Fruit fly (Drosophila melanogaster) whole organism, embryonic: ENCODE results near the gene Nle.
A peak's percentile ranks its signal among the peaks of the same experiment; 100 is the strongest.

Source experiments
- Atf6 ChIP-seq: fragments of 200-800 bp; sonication (Bioruptor generic); IDR thresholded peaks from 2 replicates; pipeline ENCODE4 v1.3.6; 2022; ENCODE audit warnings: missing biosample characterization, missing genetic modification characterization
- CG11504 ChIP-seq: fragments of 200-800 bp; sonication (Bioruptor generic); optimal IDR thresholded peaks from 3 replicates; lab custom pipeline; 2019; ENCODE audit warnings: missing biosample characterization, mild to moderate bottlenecking, missing genetic modification characterization, moderate library complexity
- CG12219 ChIP-seq: fragments of 200-800 bp; sonication (Bioruptor generic); optimal IDR thresholded peaks from 3 replicates; lab custom pipeline; 2018; ENCODE audit warnings: missing biosample characterization, mild to moderate bottlenecking, missing genetic modification characterization
- CG13123 ChIP-seq: fragments of 200-800 bp; sonication (Bioruptor generic); optimal IDR thresholded peaks from 2 replicates; lab custom pipeline; 2016; ENCODE audit warnings: missing biosample characterization, missing genetic modification characterization
- CG15479 ChIP-seq: fragments of 200-800 bp; sonication (Bioruptor generic); optimal IDR thresholded peaks from 3 replicates; lab custom pipeline; 2019; ENCODE audit warnings: missing biosample characterization, mild to moderate bottlenecking, missing genetic modification characterization, moderate library complexity
- CG17361 ChIP-seq: fragments of 200-800 bp; sonication (Bioruptor generic); IDR thresholded peaks from 3 replicates; pipeline ENCODE4 v1.3.6; 2022; ENCODE audit warnings: missing biosample characterization, missing genetic modification characterization
- CG1792 ChIP-seq: fragments of 200-800 bp; sonication (Bioruptor generic); optimal IDR thresholded peaks from 2 replicates; lab custom pipeline; 2016; ENCODE audit warnings: missing biosample characterization, missing genetic modification characterization
- CG31441 ChIP-seq: fragments of 200-800 bp; sonication (Bioruptor generic); IDR thresholded peaks from 2 replicates; pipeline ENCODE4 v1.3.6; 2022; ENCODE audit warnings: missing biosample characterization, missing genetic modification characterization
- CG32772 ChIP-seq: fragments of 200-800 bp; sonication (Bioruptor generic); IDR thresholded peaks from 2 replicates; pipeline ENCODE4 v1.3.6; 2022; ENCODE audit warnings: missing biosample characterization, missing genetic modification characterization
- CG3995 ChIP-seq: fragments of 200-800 bp; sonication (Bioruptor generic); optimal IDR thresholded peaks from 3 replicates; lab custom pipeline; 2016; ENCODE audit warnings: missing biosample characterization, missing genetic modification characterization
- CG6254 ChIP-seq: fragments of 200-800 bp; sonication (Bioruptor generic); optimal IDR thresholded peaks from 3 replicates; lab custom pipeline; 2017; ENCODE audit warnings: mild to moderate bottlenecking, missing biosample characterization, missing genetic modification reagents, missing genetic modification characterization
- CG6689 ChIP-seq: fragments of 200-800 bp; sonication (Bioruptor generic); IDR thresholded peaks from 2 replicates; pipeline ENCODE4 v1.3.6; 2022; ENCODE audit warnings: missing biosample characterization, missing genetic modification characterization
- CG8290 ChIP-seq, 3 experiments: fragments of 200-800 bp; sonication (Bioruptor generic); optimal IDR thresholded peaks; 2 replicates each; lab custom pipeline; 2016 to 2019; ENCODE audit warnings: missing biosample characterization in 3 of 3, missing genetic modification characterization in 3 of 3, mild to moderate bottlenecking in 2 of 3, moderate library complexity in 1 of 3
- CG8388 ChIP-seq: fragments of 200-800 bp; sonication (Bioruptor generic); optimal IDR thresholded peaks from 2 replicates; lab custom pipeline; 2019; ENCODE audit warnings: missing biosample characterization, mild to moderate bottlenecking, missing genetic modification characterization, moderate library complexity
- CG8944 ChIP-seq: fragments of 200-800 bp; sonication (Bioruptor generic); optimal IDR thresholded peaks from 3 replicates; lab custom pipeline; 2016; ENCODE audit warnings: missing biosample characterization, missing genetic modification characterization
- D ChIP-seq, 2 experiments: fragments of 200-800 bp in 1 of 2; fragments of >200 bp in 1 of 2; sonication (Bioruptor generic) in 1 of 2; optimal IDR thresholded peaks; 2 replicates in 1 of 2; 3 replicates in 1 of 2; lab custom pipeline; 2017; ENCODE audit warnings: mild to moderate bottlenecking in 1 of 2, missing biosample characterization in 1 of 2, missing genetic modification characterization in 1 of 2, missing genetic modification reagents in 1 of 2
- Dbx ChIP-seq: fragments of 200-800 bp; sonication (Bioruptor generic); IDR thresholded peaks from 3 replicates; pipeline ENCODE4 v1.3.6; 2022; ENCODE audit warnings: missing biosample characterization, missing genetic modification characterization
- Dip3 ChIP-seq: fragments of 200-800 bp; sonication (Bioruptor generic); optimal IDR thresholded peaks from 3 replicates; lab custom pipeline; 2016; ENCODE audit warnings: missing biosample characterization, missing genetic modification characterization
- Drgx ChIP-seq: fragments of 200-800 bp; sonication (Bioruptor generic); IDR thresholded peaks from 2 replicates; pipeline ENCODE4 v1.3.6; 2022; ENCODE audit warnings: missing biosample characterization, missing genetic modification characterization
- Eip74EF ChIP-seq, 2 experiments: fragments of 200-800 bp in 1 of 2; fragments of >200 bp in 1 of 2; sonication (Bioruptor generic) in 1 of 2; optimal IDR thresholded peaks; 2 replicates each; lab custom pipeline; 2017 to 2019; ENCODE audit warnings: missing biosample characterization in 2 of 2, missing genetic modification characterization in 2 of 2, mild to moderate bottlenecking in 1 of 2, moderate library complexity in 1 of 2
- HHEX ChIP-seq: fragments of 200-800 bp; sonication (Bioruptor generic); optimal IDR thresholded peaks from 3 replicates; lab custom pipeline; 2017; ENCODE audit warnings: missing biosample characterization, mild to moderate bottlenecking, missing genetic modification characterization, missing genetic modification reagents
- HmgD ChIP-seq: fragments of 200-800 bp; sonication (Bioruptor generic); optimal IDR thresholded peaks from 3 replicates; lab custom pipeline; 2016; ENCODE audit warnings: missing biosample characterization, missing genetic modification characterization
- Hr39 ChIP-seq: fragments of >200 bp; optimal IDR thresholded peaks from 2 replicates; lab custom pipeline; 2017
- PHDP ChIP-seq: fragments of 200-800 bp; sonication (Bioruptor generic); optimal IDR thresholded peaks from 3 replicates; lab custom pipeline; 2018; ENCODE audit warnings: missing biosample characterization, mild to moderate bottlenecking, missing genetic modification characterization, moderate library complexity
- Sox102F ChIP-seq: fragments of 200-800 bp; sonication (Bioruptor generic); optimal IDR thresholded peaks from 2 replicates; lab custom pipeline; 2018; ENCODE audit warnings: missing biosample characterization, mild to moderate bottlenecking, missing genetic modification characterization, moderate library complexity
- Trl ChIP-seq, 3 experiments: fragments of >200 bp in 2 of 3; fragments of 200-800 bp in 1 of 3; sonication (Bioruptor generic) in 1 of 3; optimal IDR thresholded peaks; 2 replicates in 1 of 3; 3 replicates in 2 of 3; lab custom pipeline; 2016 to 2017; ENCODE audit warnings: missing biosample characterization in 1 of 3, missing genetic modification characterization in 1 of 3
- abd-A ChIP-seq: fragments of 200-800 bp; sonication (Bioruptor generic); optimal IDR thresholded peaks from 3 replicates; lab custom pipeline; 2019; ENCODE audit warnings: missing biosample characterization, mild to moderate bottlenecking, missing genetic modification characterization, moderate library complexity
- al ChIP-seq: fragments of 200-800 bp; sonication (Bioruptor generic); IDR thresholded peaks from 2 replicates; pipeline ENCODE4 v1.3.6; 2022; ENCODE audit warnings: missing biosample characterization, missing genetic modification characterization
- amos ChIP-seq: fragments of 200-800 bp; sonication (Bioruptor generic); IDR thresholded peaks from 2 replicates; pipeline ENCODE4 v1.3.6; 2022; ENCODE audit warnings: missing biosample characterization, missing genetic modification characterization; ENCODE audit not compliant: partially characterized antibody
- ash1 ChIP-seq: fragments of 200-800 bp; sonication (Bioruptor generic); optimal IDR thresholded peaks from 2 replicates; lab custom pipeline; 2018; ENCODE audit warnings: missing biosample characterization, mild to moderate bottlenecking, missing genetic modification characterization
- bsh ChIP-seq, 2 experiments: fragments of 200-800 bp; sonication (Bioruptor generic); optimal IDR thresholded peaks; 2 replicates each; lab custom pipeline; 2017 to 2018; ENCODE audit warnings: mild to moderate bottlenecking in 2 of 2, missing biosample characterization in 2 of 2, missing genetic modification characterization in 2 of 2, moderate library complexity in 1 of 2
- croc ChIP-seq: fragments of 200-800 bp; sonication (Bioruptor generic); conservative IDR thresholded peaks from 3 replicates; pipeline ENCODE4 v1.3.6; 2022; ENCODE audit warnings: missing biosample characterization, missing genetic modification characterization
- dati ChIP-seq: fragments of 200-800 bp; sonication (Bioruptor generic); IDR thresholded peaks from 2 replicates; pipeline ENCODE4 v1.3.6; 2022; ENCODE audit warnings: missing biosample characterization, missing genetic modification characterization
- emc ChIP-seq: fragments of 200-800 bp; sonication (Bioruptor generic); optimal IDR thresholded peaks from 2 replicates; lab custom pipeline; 2016; ENCODE audit warnings: missing biosample characterization, missing genetic modification characterization
- eve ChIP-seq, 2 experiments: fragments of >200 bp; optimal IDR thresholded peaks; 2 replicates each; lab custom pipeline; 2017; ENCODE audit warnings: missing biosample characterization in 2 of 2, missing genetic modification characterization in 2 of 2
- grau ChIP-seq: fragments of 200-800 bp; optimal IDR thresholded peaks from 3 replicates; lab custom pipeline; 2019; ENCODE audit warnings: missing biosample characterization, mild to moderate bottlenecking, missing genetic modification characterization, moderate library complexity
- hkb ChIP-seq, 2 experiments: fragments of 200-800 bp in 1 of 2; fragments of >200 bp in 1 of 2; sonication (Bioruptor generic) in 1 of 2; IDR thresholded peaks in 1 of 2; optimal IDR thresholded peaks in 1 of 2; 2 replicates each; pipeline versions ENCODE4 v1.3.6 to Lab custom; 2017 to 2022; ENCODE audit warnings: missing biosample characterization in 1 of 2, missing genetic modification characterization in 1 of 2
- nau ChIP-seq: fragments of 200-800 bp; sonication (Bioruptor generic); optimal IDR thresholded peaks from 3 replicates; lab custom pipeline; 2017; ENCODE audit warnings: missing biosample characterization, mild to moderate bottlenecking, missing genetic modification characterization, missing genetic modification reagents
- nerfin-1 ChIP-seq: fragments of 200-800 bp; sonication (Bioruptor generic); optimal IDR thresholded peaks from 3 replicates; lab custom pipeline; 2019; ENCODE audit warnings: missing biosample characterization, mild to moderate bottlenecking, missing genetic modification characterization, moderate library complexity
- nom ChIP-seq: fragments of 200-800 bp; sonication (Bioruptor generic); optimal IDR thresholded peaks from 2 replicates; lab custom pipeline; 2017; ENCODE audit warnings: missing biosample characterization, missing genetic modification characterization, mild to moderate bottlenecking, moderate library complexity, missing genetic modification reagents
- org-1 ChIP-seq: fragments of 200-800 bp; sonication (Bioruptor generic); optimal IDR thresholded peaks from 2 replicates; lab custom pipeline; 2017; ENCODE audit warnings: missing biosample characterization, missing genetic modification characterization
- run ChIP-seq: fragments of 200-800 bp; sonication (Bioruptor generic); optimal IDR thresholded peaks from 3 replicates; lab custom pipeline; 2018; ENCODE audit warnings: missing biosample characterization, mild to moderate bottlenecking, missing genetic modification characterization
- scrt ChIP-seq: fragments of 200-800 bp; sonication (Bioruptor generic); optimal IDR thresholded peaks from 2 replicates; lab custom pipeline; 2018; ENCODE audit warnings: missing biosample characterization, mild to moderate bottlenecking, missing genetic modification characterization, moderate library complexity
- toy ChIP-seq: fragments of 200-800 bp; sonication (Bioruptor generic); IDR thresholded peaks from 2 replicates; pipeline ENCODE4 v1.3.6; 2022; ENCODE audit warnings: missing biosample characterization, missing genetic modification characterization
- trem ChIP-seq: fragments of 200-800 bp; optimal IDR thresholded peaks from 3 replicates; lab custom pipeline; 2019; ENCODE audit warnings: missing biosample characterization, mild to moderate bottlenecking, missing genetic modification characterization, moderate library complexity
- vnd ChIP-seq: fragments of 200-800 bp; sonication (Bioruptor generic); IDR thresholded peaks from 3 replicates; pipeline ENCODE4 v1.3.6; 2022; ENCODE audit warnings: missing biosample characterization, missing genetic modification characterization; ENCODE audit not compliant: partially characterized antibody
- zfh2 ChIP-seq: fragments of 200-800 bp; sonication (Bioruptor generic); optimal IDR thresholded peaks from 2 replicates; lab custom pipeline; 2016; ENCODE audit warnings: missing biosample characterization, missing genetic modification characterization

Nle gene

dm6 chr2L:521940-522632 is 45.8 kb downstream of the Nle start (continued):
- TF ChIP-seq hkb (optimal IDR thresholded peaks at IDR 0.05; lab: Kevin White, UChicago) (no peak), hkb (GFP tag; IDR thresholded peaks at IDR 0.05; lab: Robert Waterston, UW) (peak; percentile 74), CG17361 (GFP tag; lab: Robert Waterston, UW) (peak; percentile 81), CG13123 (peak; percentile 66), CG8290 (GFP tag; optimal IDR thresholded peaks at IDR 0.05; lab: Kevin White, UChicago) (peak; percentile 11), CG8290 (tag; optimal IDR thresholded peaks at IDR 0.05; lab: Kevin White, UChicago) (peak in 1 of 2 experiments; percentile 62), Dbx (GFP tag; lab: Robert Waterston, UW) (no peak), toy (GFP tag; lab: Robert Waterston, UW) (0 out of 2 replicates have a peak, but pooled peaks have one; percentile 15), dati (GFP tag; lab: Robert Waterston, UW) (peak; percentile 64; the same call in 1 of the 2 replicates), bsh (GFP tag; optimal IDR thresholded peaks at IDR 0.05; lab: Kevin White, UChicago) (peak in 1 of 2 experiments; percentile 86), CG8944 (GFP tag; lab: Kevin White, UChicago) (peak; percentile 38), croc (GFP tag; lab: Robert Waterston, UW) (peak; percentile 81), Trl (optimal IDR thresholded peaks at IDR 0.05; lab: Kevin White, UChicago) (peak; percentile 24 to 45), Trl (GFP tag; optimal IDR thresholded peaks at IDR 0.05; lab: Kevin White, UChicago) (peak; percentile 32), Drgx (GFP tag; lab: Robert Waterston, UW) (peak; percentile 47), Sox102F (GFP tag; lab: Kevin White, UChicago) (peak; percentile 89), ash1 (GFP tag; lab: Kevin White, UChicago) (peak; percentile 24), HHEX (GFP tag; lab: Kevin White, UChicago) (peak; percentile 71), CG6689 (peak; percentile 89), emc (GFP tag; lab: Kevin White, UChicago) (no peak), trem (tag; lab: Kevin White, UChicago) (peak; percentile 85), zfh2 (GFP tag; lab: Kevin White, UChicago) (no peak), eve (GFP tag; optimal IDR thresholded peaks at IDR 0.05; lab: Kevin White, UChicago) (peak in 1 of 2 experiments; percentile 87), Dip3 (GFP tag; lab: Kevin White, UChicago) (peak; percentile 42), PHDP (peak; percentile 76), CG15479 (GFP tag; lab: Kevin White, UChicago) (peak; percentile 93), abd-A (tag; lab: Kevin White, UChicago) (peak; percentile 21), CG8388 (GFP tag; lab: Kevin White, UChicago) (peak; percentile 73), CG1792 (no peak), al (GFP tag; lab: Robert Waterston, UW) (no peak), run (tag; lab: Kevin White, UChicago) (peak; percentile 28), nerfin-1 (tag; lab: Kevin White, UChicago) (peak; percentile 65), CG12219 (GFP tag; lab: Kevin White, UChicago) (peak; percentile 65), CG3995 (GFP tag; lab: Kevin White, UChicago) (no peak), CG6254 (GFP tag; lab: Kevin White, UChicago) (peak; percentile 77), org-1 (GFP tag; lab: Kevin White, UChicago) (peak; percentile 48), Hr39 (lab: Kevin White, UChicago) (no peak), Eip74EF (GFP tag; optimal IDR thresholded peaks at IDR 0.05; lab: Kevin White, UChicago) (peak in 1 of 2 experiments; percentile 39), scrt (peak; percentile 65), CG32772 (GFP tag; lab: Robert Waterston, UW) (peak; percentile 79), D (optimal IDR thresholded peaks at IDR 0.05; lab: Kevin White, UChicago) (no peak), D (GFP tag; optimal IDR thresholded peaks at IDR 0.05; lab: Kevin White, UChicago) (peak; percentile 82), HmgD (no peak), CG11504 (tag; lab: Kevin White, UChicago) (peak; percentile 77), Atf6 (GFP tag; lab: Robert Waterston, UW) (peak; percentile 44; the same call in 1 of the 2 replicates), nom (no peak), vnd (GFP tag; lab: Robert Waterston, UW) (no peak), CG31441 (GFP tag; lab: Robert Waterston, UW) (peak; percentile 79), amos (GFP tag; lab: Robert Waterston, UW) (no peak), nau (GFP tag; lab: Kevin White, UChicago) (peak; percentile 62), grau (peak; percentile 68)
